Worm (Caenorhabditis elegans) whole organism, midembryonic: ENCODE results near the gene lis-1.

Source experiments
- T22C8.4 ChIP-seq: fragments of 200-800 bp; sonication (Bioruptor generic); IDR thresholded peaks from 2 replicates; pipeline ENCODE4 v1.3.6; 2022; ENCODE audit warnings: missing genetic modification characterization, missing compliant biosample characterization
- cog-1 ChIP-seq: sonication (generic microtip); optimal IDR thresholded peaks from 2 replicates; lab custom pipeline; 2016; ENCODE audit warnings: missing genetic modification characterization, missing compliant biosample characterization
- flt-1 ChIP-seq: fragments of 200-800 bp; sonication (Bioruptor generic); IDR thresholded peaks from 2 replicates; pipeline ENCODE4 v1.3.6; 2022; ENCODE audit warnings: missing genetic modification characterization, missing compliant biosample characterization
- klf-2 ChIP-seq: fragments of 200-800 bp; sonication (Bioruptor generic); conservative IDR thresholded peaks from 2 replicates; pipeline ENCODE4 v1.3.6; 2022; ENCODE audit warnings: missing genetic modification reagents, missing genetic modification characterization, missing compliant biosample characterization
- ref-1 ChIP-seq: fragments of 200-800 bp; sonication (Bioruptor generic); conservative IDR thresholded peaks from 2 replicates; pipeline ENCODE4 v1.3.6; 2022; ENCODE audit warnings: missing genetic modification reagents, missing genetic modification characterization, missing compliant biosample characterization
- tab-1 ChIP-seq: fragments of 200-800 bp; sonication (Bioruptor generic); IDR thresholded peaks from 2 replicates; pipeline ENCODE4 v1.3.6; 2022; ENCODE audit warnings: missing genetic modification characterization, missing compliant biosample characterization

DNA sequence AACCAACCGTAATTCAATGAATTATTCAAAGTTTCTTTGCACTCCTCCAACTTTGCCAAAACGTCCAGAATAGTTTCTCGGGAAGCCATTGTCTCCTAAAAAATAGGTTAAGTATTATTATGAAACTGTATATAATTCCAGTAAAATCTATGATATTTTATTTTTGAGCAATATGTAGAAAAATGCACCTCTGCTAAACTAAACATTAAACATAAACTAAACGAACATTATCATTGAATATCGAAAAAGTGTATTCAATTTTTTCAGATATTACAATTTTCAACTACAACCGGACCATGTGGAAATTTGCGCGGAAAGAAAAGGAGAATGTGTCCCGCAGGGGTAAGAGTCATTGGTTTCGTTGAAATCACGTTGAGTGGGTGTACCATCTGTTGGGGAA, 36.8 kb downstream of the lis-1 start, which contains the start of gene F53A2.3:
- TF ChIP-seq flt-1 (GFP tag; lab: Robert Waterston, UW), result no peak
- TF ChIP-seq klf-2, result no peak
- TF ChIP-seq T22C8.4 (GFP tag; lab: Robert Waterston, UW), result no peak
- TF ChIP-seq ref-1 (GFP tag; lab: Robert Waterston, UW), result no peak
- no peak for TF ChIP-seq cog-1 (tag; lab: Kevin White, UChicago)
- TF ChIP-seq tab-1 (GFP tag; lab: Robert Waterston, UW), result no peak
